Worm (Caenorhabditis elegans) whole organism, young adult: ENCODE results near the gene fbxb-17.

Experiments used
- B0336.3 ChIP-seq: fragments of 200-800 bp; sonication (Bioruptor generic); IDR thresholded peaks from 2 replicates; pipeline ENCODE4 v1.3.6; 2022; ENCODE audit warnings: missing genetic modification characterization, missing compliant biosample characterization
- F10E7.11 ChIP-seq: sonication (generic microtip); optimal IDR thresholded peaks from 2 replicates; lab custom pipeline; 2017; ENCODE audit warnings: mild to moderate bottlenecking, missing genetic modification characterization, moderate library complexity, missing compliant biosample characterization
- F23B12.7 ChIP-seq: sonication (generic microtip); optimal IDR thresholded peaks from 2 replicates; lab custom pipeline; 2017; ENCODE audit warnings: missing genetic modification characterization, mild to moderate bottlenecking, missing compliant biosample characterization, antibody characterized with exemption, moderate library complexity; ENCODE audit not compliant: insufficient read depth
- F37B4.10 ChIP-seq: fragments of 200-800 bp; sonication (Bioruptor generic); IDR thresholded peaks from 2 replicates; pipeline ENCODE4 v1.3.6; 2022; ENCODE audit warnings: missing genetic modification characterization, missing compliant biosample characterization
- F55B11.4 ChIP-seq: sonication (generic microtip); optimal IDR thresholded peaks from 2 replicates; lab custom pipeline; 2016; ENCODE audit warnings: missing compliant biosample characterization, missing genetic modification characterization, borderline replicate concordance; ENCODE audit not compliant: insufficient read depth
- F57C9.4 ChIP-seq: sonication (generic microtip); optimal IDR thresholded peaks from 2 replicates; lab custom pipeline; 2017; ENCODE audit warnings: mild to moderate bottlenecking, missing genetic modification characterization, missing compliant biosample characterization
- T07F8.4 ChIP-seq: sonication (generic microtip); optimal IDR thresholded peaks from 2 replicates; lab custom pipeline; 2016; ENCODE audit warnings: mild to moderate bottlenecking, missing genetic modification characterization, moderate library complexity, missing compliant biosample characterization
- Y53G8AR.9 ChIP-seq: fragments of 200-800 bp; sonication (Bioruptor generic); conservative IDR thresholded peaks from 2 replicates; pipeline ENCODE4 v1.3.6; 2022; ENCODE audit warnings: missing genetic modification reagents, missing genetic modification characterization, missing compliant biosample characterization
- Y79H2A.3 ChIP-seq: fragments of 200-800 bp; sonication (Bioruptor generic); conservative IDR thresholded peaks from 2 replicates; pipeline ENCODE4 v1.3.6; 2022; ENCODE audit warnings: missing genetic modification reagents, missing genetic modification characterization, missing compliant biosample characterization
- akir-1 ChIP-seq: fragments of 200-800 bp; sonication (Bioruptor generic); optimal IDR thresholded peaks from 2 replicates; lab custom pipeline; 2018; ENCODE audit warnings: mild to moderate bottlenecking, missing genetic modification characterization, moderate library complexity, missing compliant biosample characterization
- ama-1 ChIP-seq, 3 experiments: fragments of 150-350 bp in 1 of 3; sonication (generic microtip) in 2 of 3; optimal IDR thresholded peaks; 2 replicates each; lab custom pipeline; 2014 to 2018; ENCODE audit warnings: missing biosample characterization in 2 of 3, missing genetic modification characterization in 2 of 3, missing genetic modification reagents in 2 of 3
- aptf-2 ChIP-seq: fragments of 200-800 bp; sonication (Bioruptor generic); conservative IDR thresholded peaks from 2 replicates; pipeline ENCODE4 v1.3.6; 2022; ENCODE audit warnings: missing genetic modification reagents, missing genetic modification characterization, missing compliant biosample characterization
- ceh-40 ChIP-seq: fragments of 200-800 bp; sonication (Bioruptor generic); IDR thresholded peaks from 2 replicates; pipeline ENCODE4 v1.3.6; 2022; ENCODE audit warnings: missing genetic modification characterization, missing compliant biosample characterization
- chd-7 ChIP-seq: sonication (generic microtip); optimal IDR thresholded peaks from 2 replicates; lab custom pipeline; 2016; ENCODE audit warnings: mild to moderate bottlenecking, missing genetic modification characterization, moderate library complexity, missing compliant biosample characterization
- die-1 ChIP-seq: sonication (generic microtip); optimal IDR thresholded peaks from 2 replicates; lab custom pipeline; 2016; ENCODE audit warnings: missing genotype, mild to moderate bottlenecking, missing genetic modification characterization, missing compliant biosample characterization
- dox-1 ChIP-seq: fragments of 200-800 bp; sonication (Bioruptor generic); IDR thresholded peaks from 2 replicates; pipeline ENCODE4 v1.3.6; 2022; ENCODE audit warnings: missing genetic modification reagents, missing genetic modification characterization, missing compliant biosample characterization
- dpff-1 ChIP-seq: sonication (generic microtip); optimal IDR thresholded peaks from 2 replicates; lab custom pipeline; 2017; ENCODE audit warnings: mild to moderate bottlenecking, missing genetic modification characterization, missing compliant biosample characterization
- ets-4 ChIP-seq: fragments of 200-800 bp; sonication (Bioruptor generic); optimal IDR thresholded peaks from 2 replicates; lab custom pipeline; 2018; ENCODE audit warnings: mild to moderate bottlenecking, missing genetic modification characterization, missing compliant biosample characterization
- hlh-26 ChIP-seq: fragments of 200-800 bp; sonication (Bioruptor generic); conservative IDR thresholded peaks from 2 replicates; pipeline ENCODE4 v1.3.6; 2022; ENCODE audit warnings: missing genetic modification reagents, missing genetic modification characterization, missing compliant biosample characterization
- hsf-1 ChIP-seq: fragments of 200-800 bp; sonication (Bioruptor generic); IDR thresholded peaks from 2 replicates; pipeline ENCODE4 v1.3.6; 2022; ENCODE audit warnings: missing genetic modification reagents, missing genetic modification characterization, missing compliant biosample characterization
- lag-1 ChIP-seq: fragments of 200-800 bp; sonication (Bioruptor generic); IDR thresholded peaks from 2 replicates; pipeline ENCODE4 v1.3.6; 2022; ENCODE audit warnings: missing genetic modification reagents, missing genetic modification characterization, missing compliant biosample characterization
- let-526 ChIP-seq: fragments of 200-800 bp; sonication (Bioruptor generic); IDR thresholded peaks from 2 replicates; pipeline ENCODE4 v1.3.6; 2022; ENCODE audit warnings: missing genetic modification reagents, missing genetic modification characterization, missing compliant biosample characterization
- lin-35 ChIP-seq, 3 experiments: fragments of 150-350 bp in 2 of 3; sonication (generic microtip) in 1 of 3; optimal IDR thresholded peaks; 2 replicates each; lab custom pipeline; 2014 to 2018; ENCODE audit warnings: missing biosample characterization in 3 of 3, missing genetic modification characterization in 3 of 3, missing genetic modification reagents in 3 of 3
- lsl-1 ChIP-seq: fragments of 200-800 bp; sonication (Bioruptor generic); optimal IDR thresholded peaks from 2 replicates; lab custom pipeline; 2018; ENCODE audit warnings: mild to moderate bottlenecking, missing genetic modification characterization, moderate library complexity, missing compliant biosample characterization
- lsy-27 ChIP-seq: sonication (generic microtip); optimal IDR thresholded peaks from 2 replicates; lab custom pipeline; 2017; ENCODE audit warnings: missing genetic modification characterization, mild to moderate bottlenecking, missing compliant biosample characterization, antibody characterized with exemption, missing genotype, borderline replicate concordance; ENCODE audit not compliant: insufficient read depth
- madf-10 ChIP-seq: sonication (generic microtip); optimal IDR thresholded peaks from 2 replicates; lab custom pipeline; 2016; ENCODE audit warnings: mild to moderate bottlenecking, missing genetic modification characterization, missing compliant biosample characterization
- madf-6 ChIP-seq: fragments of 200-800 bp; sonication (Bioruptor generic); IDR thresholded peaks from 2 replicates; pipeline ENCODE4 v1.3.6; 2022; ENCODE audit warnings: missing genetic modification reagents, missing genetic modification characterization, missing compliant biosample characterization
- mxl-1 ChIP-seq: sonication (generic microtip); optimal IDR thresholded peaks from 2 replicates; lab custom pipeline; 2016; ENCODE audit warnings: missing genetic modification characterization, missing compliant biosample characterization
- nfya-1 ChIP-seq: sonication (generic microtip); optimal IDR thresholded peaks from 2 replicates; lab custom pipeline; 2017; ENCODE audit warnings: antibody characterized with exemption, missing compliant biosample characterization, missing genetic modification characterization, borderline replicate concordance; ENCODE audit not compliant: insufficient read depth
- nfya-2 ChIP-seq: fragments of 200-800 bp; sonication (Bioruptor generic); IDR thresholded peaks from 2 replicates; pipeline ENCODE4 v1.3.6; 2022; ENCODE audit warnings: missing genetic modification reagents, missing genetic modification characterization, missing compliant biosample characterization
- nfyb-1 ChIP-seq: fragments of 200-800 bp; sonication (Bioruptor generic); IDR thresholded peaks from 2 replicates; pipeline ENCODE4 v1.3.6; 2022; ENCODE audit warnings: missing genetic modification reagents, missing genetic modification characterization, missing compliant biosample characterization
- nhr-27 ChIP-seq: fragments of 200-800 bp; sonication (Bioruptor generic); optimal IDR thresholded peaks from 2 replicates; lab custom pipeline; 2018; ENCODE audit warnings: mild to moderate bottlenecking, missing genetic modification characterization, moderate library complexity, missing compliant biosample characterization
- nhr-80 ChIP-seq: sonication (generic microtip); optimal IDR thresholded peaks from 2 replicates; lab custom pipeline; 2016; ENCODE audit warnings: missing genetic modification characterization, missing compliant biosample characterization
- nhr-90 ChIP-seq: sonication (generic microtip); optimal IDR thresholded peaks from 2 replicates; lab custom pipeline; 2016; ENCODE audit warnings: missing genotype, mild to moderate bottlenecking, missing genetic modification characterization, missing compliant biosample characterization
- pha-4 ChIP-seq: fragments of 150-350 bp; sonication (generic microtip); optimal IDR thresholded peaks from 2 replicates; lab custom pipeline; 2014; ENCODE audit warnings: missing biosample characterization, missing genetic modification reagents, missing genetic modification characterization
- rec-8 ChIP-seq, 2 experiments: sonication (generic microtip); optimal IDR thresholded peaks; 2 replicates each; lab custom pipeline; 2016; ENCODE audit warnings: mild to moderate bottlenecking in 2 of 2, missing genetic modification characterization in 2 of 2, missing genetic modification reagents in 2 of 2, missing genotype in 2 of 2, missing biosample characterization in 1 of 2, missing compliant biosample characterization in 1 of 2, moderate library complexity in 1 of 2
- snpc-4 ChIP-seq, 5 experiments: fragments of 150-350 bp in 1 of 5; sonication (generic microtip) in 4 of 5; optimal IDR thresholded peaks; 2 replicates each; lab custom pipeline; 2014 to 2018; ENCODE audit warnings: missing genetic modification characterization in 5 of 5, missing biosample characterization in 3 of 5, antibody characterized with exemption in 2 of 5, mild to moderate bottlenecking in 2 of 5, missing compliant biosample characterization in 2 of 5, missing genotype in 2 of 5, moderate library complexity in 2 of 5, missing genetic modification reagents in 1 of 5
- sptf-2 ChIP-seq: fragments of 200-800 bp; sonication (Bioruptor generic); optimal IDR thresholded peaks from 2 replicates; lab custom pipeline; 2018; ENCODE audit warnings: mild to moderate bottlenecking, missing genetic modification characterization, missing compliant biosample characterization
- zfh-2 ChIP-seq: fragments of 200-800 bp; sonication (Bioruptor generic); conservative IDR thresholded peaks from 2 replicates; pipeline ENCODE4 v1.3.6; 2022; ENCODE audit warnings: missing genetic modification reagents, missing genetic modification characterization, missing compliant biosample characterization
- ztf-18 ChIP-seq: sonication (generic microtip); optimal IDR thresholded peaks from 2 replicates; lab custom pipeline; 2016; ENCODE audit warnings: missing genotype, mild to moderate bottlenecking, missing genetic modification characterization, missing compliant biosample characterization

The fbxb-17 gene

DNA sequence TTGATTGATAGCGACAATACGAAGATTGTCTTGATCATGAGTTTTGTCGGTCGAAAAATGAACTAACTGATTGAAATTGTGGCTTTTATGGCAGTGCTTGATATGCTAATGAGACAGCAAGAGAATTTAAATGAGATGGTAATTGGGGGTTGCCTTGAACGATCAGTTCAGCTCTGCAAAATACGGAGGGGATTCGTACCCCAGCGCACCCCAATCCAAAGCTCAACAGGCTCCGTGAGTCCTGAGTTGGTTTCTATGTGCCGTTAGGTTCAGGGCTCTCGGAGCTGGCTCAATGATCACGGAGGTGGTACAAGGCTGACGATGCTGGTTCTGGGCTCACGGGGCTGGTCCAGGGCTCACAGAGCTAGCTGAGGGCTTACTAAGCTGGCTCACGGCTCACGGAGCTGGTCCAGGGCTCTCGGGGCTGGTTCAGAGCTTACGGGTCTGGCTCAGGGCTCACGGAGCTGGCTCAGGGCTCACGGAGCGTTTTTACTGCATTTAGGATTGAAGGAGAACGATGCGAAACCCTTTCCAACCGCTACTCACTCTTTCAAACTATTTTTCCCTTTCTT lies 31.3 kb upstream of the fbxb-17 start, which contains the start of gene ZC204.6:
Gene ZC204.6 (minus strand): TSS at position 51 of the 572 bp plus-strand sequence.
- TF ChIP-seq akir-1 (GFP tag; lab: Kevin White, UChicago) (no peak), zfh-2 (GFP tag; lab: Robert Waterston, UW) (peak; percentile 84)

DNA sequence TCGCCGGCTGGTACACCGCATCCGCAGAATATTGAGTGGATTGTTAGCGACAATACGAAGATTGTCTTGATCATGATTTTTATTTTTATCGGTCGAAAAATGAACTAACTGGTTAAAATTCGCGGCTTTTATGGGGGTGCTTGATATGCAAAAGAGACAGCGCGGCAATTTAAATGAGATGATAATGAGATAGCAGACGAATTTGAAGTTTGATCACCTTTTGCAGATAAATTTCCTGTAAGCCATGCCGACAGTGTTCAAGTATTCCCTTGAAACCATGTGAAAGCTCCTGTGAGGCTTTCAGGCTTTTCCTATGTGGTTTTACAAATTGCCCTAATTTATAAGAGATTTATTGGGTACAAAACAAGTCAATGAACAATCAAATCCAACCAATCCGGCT lies 30.0 kb upstream of the fbxb-17 start, which contains the start of gene ZC204.17:
Gene ZC204.17 (minus strand): TSS at position 101 of the 400 bp plus-strand sequence.
- no peak for TF ChIP-seq aptf-2
- TF ChIP-seq dox-1 (GFP tag; lab: Robert Waterston, UW) = no peak
- TF ChIP-seq madf-10 (tag; lab: Kevin White, UChicago) = no peak
- no peak for TF ChIP-seq sptf-2 (GFP tag; lab: Kevin White, UChicago)
- no peak for TF ChIP-seq lsy-27 (tag; lab: Kevin White, UChicago)
- no peak for TF ChIP-seq F37B4.10 (GFP tag; lab: Robert Waterston, UW)

DNA sequence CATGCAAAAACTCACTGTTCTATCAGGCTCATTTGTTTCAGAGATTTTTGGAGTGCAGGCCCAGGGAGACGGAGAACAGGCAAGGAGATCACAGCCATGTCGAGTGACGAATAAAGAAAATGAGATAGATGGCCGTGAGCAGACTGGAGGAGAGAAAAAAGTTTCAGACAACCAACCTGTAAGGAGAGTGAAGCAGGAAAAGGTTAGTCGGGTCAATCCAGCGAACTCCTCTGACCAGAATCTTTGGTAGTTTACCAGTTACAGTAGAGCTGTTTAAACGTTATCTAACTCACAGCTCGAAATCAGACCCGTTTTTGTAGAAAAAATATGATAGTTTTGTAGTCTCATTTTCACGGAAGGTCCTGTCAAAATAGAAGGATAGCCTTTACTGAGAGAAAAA lies 27.4 kb upstream of the fbxb-17 start, which contains the start of gene fbxb-21:
Gene fbxb-21 (minus strand): TSS at position 101 of the 400 bp plus-strand sequence.
- TF ChIP-seq mxl-1 (no peak), F10E7.11 (tag; lab: Kevin White, UChicago) (no peak), lin-35 (GFP tag; optimal IDR thresholded peaks at IDR 0.05; lab: Kevin White, UChicago) (no peak), ztf-18 (no peak), nhr-27 (tag; lab: Kevin White, UChicago) (no peak), nfya-2 (GFP tag; lab: Robert Waterston, UW) (no peak), ets-4 (GFP tag; lab: Kevin White, UChicago) (no peak), Y79H2A.3 (GFP tag; lab: Robert Waterston, UW) (no peak), die-1 (no peak), let-526 (GFP tag; lab: Robert Waterston, UW) (no peak), nhr-90 (no peak), madf-10 (tag; lab: Kevin White, UChicago) (no peak), B0336.3 (no peak), hlh-26 (no peak), pha-4 (tag; lab: Kevin White, UChicago) (no peak), ceh-40 (GFP tag; lab: Robert Waterston, UW) (no peak), nhr-80 (tag; lab: Kevin White, UChicago) (no peak)

DNA sequence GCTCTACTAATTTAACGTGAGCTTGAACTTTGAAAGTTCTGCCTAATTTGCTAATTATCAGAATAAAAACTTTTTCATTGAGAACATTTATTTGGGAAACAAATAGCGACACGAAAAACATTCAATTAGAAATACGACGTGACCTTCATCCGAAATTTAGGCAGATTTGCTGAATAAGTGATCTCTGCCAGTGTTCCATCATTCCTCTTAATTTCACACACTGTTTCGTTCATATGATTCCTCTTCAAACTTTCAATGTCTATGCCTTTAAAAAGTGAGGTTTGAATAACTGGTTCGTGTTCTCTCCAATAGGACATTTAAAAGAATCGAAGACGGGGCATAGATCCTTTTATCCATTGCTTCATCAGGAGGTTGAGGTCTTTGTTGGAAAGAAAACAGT lies 25.7 kb upstream of the fbxb-17 start, which contains the start of gene fbxb-20:
Gene fbxb-20 (minus strand): TSS at position 101 of the 400 bp plus-strand sequence.
- TF ChIP-seq snpc-4 (GFP tag; optimal IDR thresholded peaks at IDR 0.05; lab: Kevin White, UChicago) (no peak), snpc-4 (tag; optimal IDR thresholded peaks at IDR 0.05; lab: Kevin White, UChicago) (no peak), F57C9.4 (no peak), rec-8 (tag; optimal IDR thresholded peaks at IDR 0.05; lab: Kevin White, UChicago) (no peak), F23B12.7 (tag; lab: Kevin White, UChicago) (no peak)
- TF ChIP-seq, all 124 proteins: peak for 0

DNA sequence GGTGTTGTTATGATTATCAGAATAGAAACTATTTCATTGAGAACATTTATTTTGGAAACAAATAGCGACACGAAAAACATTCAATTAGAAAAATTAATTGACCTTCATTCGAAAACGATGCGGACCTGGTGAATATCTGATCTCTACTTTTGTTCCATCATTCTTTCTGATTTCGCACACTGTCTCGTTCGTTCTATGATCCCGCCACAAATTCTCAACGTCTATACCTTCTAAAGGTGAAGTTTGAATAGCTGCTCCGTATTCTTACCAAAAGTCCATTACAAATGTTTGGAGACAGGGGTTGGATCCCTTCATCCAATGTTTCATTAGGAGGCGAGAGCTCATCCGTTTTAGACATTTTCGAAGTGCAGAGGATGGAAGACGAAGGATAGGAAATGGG lies 24.4 kb upstream of the fbxb-17 start, which contains the start of gene fbxb-16:
Gene fbxb-16 (minus strand): TSS at position 101 of the 400 bp plus-strand sequence.
- TF ChIP-seq F23B12.7 (tag; lab: Kevin White, UChicago) (no peak), ama-1 (optimal IDR thresholded peaks at IDR 0.05; lab: Kevin White, UChicago) (no peak), ama-1 (GFP tag; optimal IDR thresholded peaks at IDR 0.05; lab: Kevin White, UChicago) (no peak), madf-10 (tag; lab: Kevin White, UChicago) (no peak), dpff-1 (tag; lab: Kevin White, UChicago) (no peak), F55B11.4 (tag; lab: Kevin White, UChicago) (no peak), T07F8.4 (tag; lab: Kevin White, UChicago) (no peak), akir-1 (GFP tag; lab: Kevin White, UChicago) (no peak), nfyb-1 (no peak), sptf-2 (GFP tag; lab: Kevin White, UChicago) (no peak), madf-6 (GFP tag; lab: Robert Waterston, UW) (no peak), chd-7 (tag; lab: Kevin White, UChicago) (no peak), lsl-1 (GFP tag; lab: Kevin White, UChicago) (no peak), lag-1 (GFP tag; lab: Robert Waterston, UW) (no peak), hsf-1 (GFP tag; lab: Robert Waterston, UW) (no peak), nfya-1 (tag; lab: Kevin White, UChicago) (no peak), Y53G8AR.9 (GFP tag; lab: Robert Waterston, UW) (no peak)
